Worm (Caenorhabditis elegans): ENCODE results near the gene scl-5.

DNA sequence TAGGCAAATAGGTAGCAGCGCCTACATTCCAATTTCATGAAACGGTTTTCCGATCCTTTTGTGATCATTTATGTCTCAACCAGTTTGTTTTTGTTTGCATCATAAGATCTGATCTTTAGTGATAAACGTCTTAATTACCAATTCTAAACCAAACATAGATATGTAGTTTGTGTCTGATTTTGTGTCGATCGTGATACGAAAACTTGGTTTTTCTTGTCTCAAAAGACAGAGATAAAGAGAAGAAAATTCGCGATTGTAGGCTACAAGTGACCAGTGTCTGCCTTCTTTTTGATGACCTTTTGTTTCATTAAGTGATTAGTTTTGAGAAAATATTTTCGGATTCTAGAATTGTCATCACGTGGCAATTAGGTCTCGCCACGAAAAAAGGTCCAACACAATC, 16.4 kb downstream of the scl-5 start:
- no peak for TF ChIP-seq pqm-1 (tag; optimal IDR thresholded peaks at IDR 0.05)
- TF ChIP-seq syd-9 (tag; optimal IDR thresholded peaks at IDR 0.05), result no peak
- no peak for TF ChIP-seq C38D4.7 (GFP tag; optimal IDR thresholded peaks at IDR 0.05)
- TF ChIP-seq hlh-15 (tag; optimal IDR thresholded peaks at IDR 0.05), result no peak
- TF ChIP-seq K09A11.1 (tag; optimal IDR thresholded peaks at IDR 0.05; ENCODE audit: insufficient read depth), result no peak
- no peak for TF ChIP-seq ceh-19 (GFP tag; optimal IDR thresholded peaks at IDR 0.05)
- TF ChIP-seq ets-4 (tag; optimal IDR thresholded peaks at IDR 0.05), result no peak
- TF ChIP-seq ceh-9 (tag; optimal IDR thresholded peaks at IDR 0.05), result no peak
- no peak for TF ChIP-seq unc-42 (tag; optimal IDR thresholded peaks at IDR 0.05)
- TF ChIP-seq eyg-1 (tag; optimal IDR thresholded peaks at IDR 0.05), result no peak
- TF ChIP-seq lim-6 (tag; optimal IDR thresholded peaks at IDR 0.05), result no peak
- no peak for TF ChIP-seq pros-1 (tag; optimal IDR thresholded peaks at IDR 0.05)
- TF ChIP-seq ama-1 (optimal IDR thresholded peaks at IDR 0.05), result no peak
